Fruit fly (Drosophila melanogaster) whole organism, embryonic: Measurements from ENCODE around the gene CG3339.

Experiments used
- Aef1 ChIP-seq: fragments of 200-800 bp; sonication (Bioruptor generic); IDR thresholded peaks from 3 replicates; pipeline ENCODE4 v1.3.6; 2022; ENCODE audit warnings: missing biosample characterization, missing genetic modification characterization
- CG10321 ChIP-seq: fragments of 200-800 bp; sonication (Bioruptor generic); IDR thresholded peaks from 2 replicates; pipeline ENCODE4 v1.3.6; 2022; ENCODE audit warnings: missing biosample characterization, missing genetic modification characterization
- CG10654 ChIP-seq: fragments of 200-800 bp; sonication (Bioruptor generic); optimal IDR thresholded peaks from 2 replicates; lab custom pipeline; 2016; ENCODE audit warnings: missing biosample characterization, missing genetic modification characterization
- CG11093 ChIP-seq: fragments of 200-800 bp; sonication (Bioruptor generic); IDR thresholded peaks from 3 replicates; pipeline ENCODE4 v1.3.6; 2022; ENCODE audit warnings: missing biosample characterization, missing genetic modification characterization
- CG12155 ChIP-seq: fragments of 200-800 bp; sonication (Bioruptor generic); optimal IDR thresholded peaks from 3 replicates; lab custom pipeline; 2016; ENCODE audit warnings: missing biosample characterization, missing genetic modification characterization
- CG13123 ChIP-seq: fragments of 200-800 bp; sonication (Bioruptor generic); optimal IDR thresholded peaks from 2 replicates; lab custom pipeline; 2016; ENCODE audit warnings: missing biosample characterization, missing genetic modification characterization
- CG16815 ChIP-seq: fragments of 200-800 bp; sonication (Bioruptor generic); optimal IDR thresholded peaks from 3 replicates; lab custom pipeline; 2017; ENCODE audit warnings: missing biosample characterization, mild to moderate bottlenecking, missing genetic modification characterization
- CG18262 ChIP-seq: fragments of 200-800 bp; optimal IDR thresholded peaks from 3 replicates; lab custom pipeline; 2019; ENCODE audit warnings: missing biosample characterization, mild to moderate bottlenecking, missing genetic modification characterization, moderate library complexity
- CG31388 ChIP-seq: fragments of 200-800 bp; sonication (Bioruptor generic); optimal IDR thresholded peaks from 2 replicates; lab custom pipeline; 2016; ENCODE audit warnings: missing biosample characterization, missing genetic modification characterization
- CG31441 ChIP-seq: fragments of 200-800 bp; sonication (Bioruptor generic); IDR thresholded peaks from 2 replicates; pipeline ENCODE4 v1.3.6; 2022; ENCODE audit warnings: missing biosample characterization, missing genetic modification characterization
- CG5245 ChIP-seq: fragments of 200-800 bp; sonication (Bioruptor generic); optimal IDR thresholded peaks from 3 replicates; lab custom pipeline; 2016; ENCODE audit warnings: missing biosample characterization, missing genetic modification characterization
- CG6765 ChIP-seq: fragments of 200-800 bp; sonication (Bioruptor generic); optimal IDR thresholded peaks from 3 replicates; lab custom pipeline; 2017; ENCODE audit warnings: missing biosample characterization, mild to moderate bottlenecking, missing genetic modification characterization
- CG8290 ChIP-seq, 3 experiments: fragments of 200-800 bp; sonication (Bioruptor generic); optimal IDR thresholded peaks; 2 replicates each; lab custom pipeline; 2016 to 2019; ENCODE audit warnings: missing biosample characterization in 3 of 3, missing genetic modification characterization in 3 of 3, mild to moderate bottlenecking in 2 of 3, moderate library complexity in 1 of 3
- CG8924 ChIP-seq: fragments of 200-800 bp; optimal IDR thresholded peaks from 3 replicates; lab custom pipeline; 2019; ENCODE audit warnings: missing biosample characterization, mild to moderate bottlenecking, missing genetic modification characterization, moderate library complexity
- CG9817 ChIP-seq: fragments of 200-800 bp; sonication (Bioruptor generic); optimal IDR thresholded peaks from 2 replicates; lab custom pipeline; 2018; ENCODE audit warnings: missing biosample characterization, mild to moderate bottlenecking, missing genetic modification characterization, moderate library complexity
- CTCF ChIP-seq: fragments of 200-800 bp; sonication (Bioruptor generic); optimal IDR thresholded peaks from 2 replicates; lab custom pipeline; 2017; ENCODE audit warnings: missing biosample characterization, mild to moderate bottlenecking, missing genetic modification characterization, moderate library complexity
- D19B ChIP-seq: fragments of 200-800 bp; sonication (Bioruptor generic); optimal IDR thresholded peaks from 2 replicates; lab custom pipeline; 2017; ENCODE audit warnings: missing biosample characterization, mild to moderate bottlenecking, missing genetic modification characterization
- Dll ChIP-seq: fragments of 200-800 bp; sonication (Bioruptor generic); IDR thresholded peaks from 4 replicates; pipeline ENCODE4 v1.3.6; 2022; ENCODE audit warnings: missing biosample characterization, missing genetic modification characterization; ENCODE audit not compliant: partially characterized antibody
- Hr3 ChIP-seq: fragments of 200-800 bp; sonication (Bioruptor generic); optimal IDR thresholded peaks from 3 replicates; lab custom pipeline; 2016; ENCODE audit warnings: missing biosample characterization, missing genetic modification characterization
- Lhr ChIP-seq: fragments of 200-800 bp; sonication (Bioruptor generic); optimal IDR thresholded peaks from 3 replicates; lab custom pipeline; 2017; ENCODE audit warnings: mild to moderate bottlenecking, missing biosample characterization, missing genetic modification reagents, missing genetic modification characterization
- MTF-1 ChIP-seq: fragments of 200-800 bp; sonication (Bioruptor generic); optimal IDR thresholded peaks from 2 replicates; lab custom pipeline; 2018; ENCODE audit warnings: missing biosample characterization, mild to moderate bottlenecking, missing genetic modification characterization, borderline replicate concordance
- NFAT ChIP-seq: fragments of 200-800 bp; sonication (Bioruptor generic); IDR thresholded peaks from 2 replicates; pipeline ENCODE4 v1.3.6; 2022; ENCODE audit warnings: missing biosample characterization, missing genetic modification characterization
- Oli ChIP-seq: fragments of 200-800 bp; sonication (Bioruptor generic); optimal IDR thresholded peaks from 2 replicates; lab custom pipeline; 2018; ENCODE audit warnings: missing biosample characterization, mild to moderate bottlenecking, missing genetic modification characterization, moderate library complexity
- Sry-β ChIP-seq: fragments of 200-800 bp; sonication (Bioruptor generic); optimal IDR thresholded peaks from 2 replicates; lab custom pipeline; 2018; ENCODE audit warnings: missing biosample characterization, mild to moderate bottlenecking, missing genetic modification characterization, moderate library complexity
- ara ChIP-seq: fragments of 200-800 bp; sonication (Bioruptor generic); IDR thresholded peaks from 2 replicates; pipeline ENCODE4 v1.3.6; 2022; ENCODE audit warnings: missing biosample characterization, missing genetic modification characterization
- bcd ChIP-seq: fragments of 200-800 bp; sonication (Bioruptor generic); optimal IDR thresholded peaks from 2 replicates; lab custom pipeline; 2017; ENCODE audit warnings: missing biosample characterization, mild to moderate bottlenecking, missing genetic modification characterization
- br ChIP-seq: fragments of >200 bp; optimal IDR thresholded peaks from 2 replicates; lab custom pipeline; 2017
- caup ChIP-seq: fragments of 200-800 bp; sonication (Bioruptor generic); optimal IDR thresholded peaks from 3 replicates; lab custom pipeline; 2017; ENCODE audit warnings: missing biosample characterization, mild to moderate bottlenecking, missing genetic modification characterization, moderate library complexity; ENCODE audit not compliant: severe bottlenecking
- crc ChIP-seq: fragments of 200-800 bp; sonication (Bioruptor generic); optimal IDR thresholded peaks from 2 replicates; lab custom pipeline; 2016; ENCODE audit warnings: missing biosample characterization, missing genetic modification characterization
- disco-r ChIP-seq: fragments of 200-800 bp; sonication (Bioruptor generic); optimal IDR thresholded peaks from 2 replicates; lab custom pipeline; 2016; ENCODE audit warnings: missing biosample characterization, missing genetic modification characterization
- eyg ChIP-seq: fragments of 200-800 bp; sonication (Bioruptor generic); optimal IDR thresholded peaks from 3 replicates; lab custom pipeline; 2016; ENCODE audit warnings: missing biosample characterization, missing genetic modification characterization
- fd64A ChIP-seq: fragments of 200-800 bp; sonication (Bioruptor generic); optimal IDR thresholded peaks from 3 replicates; lab custom pipeline; 2018; ENCODE audit warnings: missing biosample characterization, mild to moderate bottlenecking, missing genetic modification characterization
- fd96Cb ChIP-seq: fragments of 200-800 bp; sonication (Bioruptor generic); optimal IDR thresholded peaks from 2 replicates; lab custom pipeline; 2018; ENCODE audit warnings: missing biosample characterization, mild to moderate bottlenecking, missing genetic modification characterization, moderate library complexity
- fu2 ChIP-seq: fragments of 200-800 bp; sonication (Bioruptor generic); optimal IDR thresholded peaks from 2 replicates; lab custom pipeline; 2016; ENCODE audit warnings: missing biosample characterization, missing genetic modification characterization
- gt ChIP-seq: fragments of 200-800 bp; sonication (Bioruptor generic); IDR thresholded peaks from 2 replicates; pipeline ENCODE4 v1.3.6; 2022; ENCODE audit warnings: missing biosample characterization, missing genetic modification characterization
- hkb ChIP-seq, 2 experiments: fragments of 200-800 bp in 1 of 2; fragments of >200 bp in 1 of 2; sonication (Bioruptor generic) in 1 of 2; IDR thresholded peaks in 1 of 2; optimal IDR thresholded peaks in 1 of 2; 2 replicates each; pipeline versions ENCODE4 v1.3.6 to Lab custom; 2017 to 2022; ENCODE audit warnings: missing biosample characterization in 1 of 2, missing genetic modification characterization in 1 of 2
- jing ChIP-seq: fragments of 200-800 bp; sonication (Bioruptor generic); optimal IDR thresholded peaks from 2 replicates; lab custom pipeline; 2018; ENCODE audit warnings: missing biosample characterization, mild to moderate bottlenecking, missing genetic modification characterization
- lola ChIP-seq, 3 experiments: fragments of >200 bp in 2 of 3; fragments of 200-800 bp in 1 of 3; sonication (Bioruptor generic) in 1 of 3; optimal IDR thresholded peaks; 2 replicates each; lab custom pipeline; 2017 to 2019; ENCODE audit warnings: missing biosample characterization in 3 of 3, missing genetic modification characterization in 3 of 3, mild to moderate bottlenecking in 1 of 3, moderate library complexity in 1 of 3
- nau ChIP-seq: fragments of 200-800 bp; sonication (Bioruptor generic); optimal IDR thresholded peaks from 3 replicates; lab custom pipeline; 2017; ENCODE audit warnings: missing biosample characterization, mild to moderate bottlenecking, missing genetic modification characterization, missing genetic modification reagents
- pho ChIP-seq: fragments of 200-800 bp; sonication (Bioruptor generic); optimal IDR thresholded peaks from 2 replicates; lab custom pipeline; 2016; ENCODE audit warnings: missing biosample characterization, missing genetic modification characterization
- phol ChIP-seq: fragments of 200-800 bp; sonication (Bioruptor generic); optimal IDR thresholded peaks from 3 replicates; lab custom pipeline; 2018; ENCODE audit warnings: missing biosample characterization, mild to moderate bottlenecking, missing genetic modification characterization, moderate library complexity
- psq ChIP-seq: fragments of 200-800 bp; sonication (Bioruptor generic); optimal IDR thresholded peaks from 2 replicates; lab custom pipeline; 2017; ENCODE audit warnings: missing biosample characterization, missing genetic modification characterization
- schlank ChIP-seq: fragments of 200-800 bp; sonication (Bioruptor generic); optimal IDR thresholded peaks from 2 replicates; lab custom pipeline; 2018; ENCODE audit warnings: missing biosample characterization, mild to moderate bottlenecking, missing genetic modification characterization
- sens-2 ChIP-seq: fragments of 200-800 bp; sonication (Bioruptor generic); IDR thresholded peaks from 2 replicates; pipeline ENCODE4 v1.3.6; 2022; ENCODE audit warnings: missing biosample characterization, missing genetic modification characterization
- slp2 ChIP-seq: fragments of 200-800 bp; sonication (Bioruptor generic); optimal IDR thresholded peaks from 2 replicates; lab custom pipeline; 2016; ENCODE audit warnings: missing biosample characterization, missing genetic modification characterization
- sug ChIP-seq: fragments of 200-800 bp; optimal IDR thresholded peaks from 2 replicates; lab custom pipeline; 2019; ENCODE audit warnings: missing biosample characterization, mild to moderate bottlenecking, missing genetic modification characterization, moderate library complexity
- tna ChIP-seq: fragments of 200-800 bp; sonication (Bioruptor generic); IDR thresholded peaks from 2 replicates; pipeline ENCODE4 v1.3.6; 2022; ENCODE audit warnings: missing biosample characterization, missing genetic modification characterization; ENCODE audit not compliant: partially characterized antibody
- twi ChIP-seq: fragments of 200-800 bp; optimal IDR thresholded peaks from 2 replicates; lab custom pipeline; 2019; ENCODE audit warnings: missing biosample characterization, mild to moderate bottlenecking, missing genetic modification characterization, moderate library complexity
- wdn ChIP-seq: fragments of 200-800 bp; sonication (Bioruptor generic); IDR thresholded peaks from 2 replicates; pipeline ENCODE4 v1.3.6; 2022; ENCODE audit warnings: missing biosample characterization, missing genetic modification characterization

Gene CG3339

dm6 chr3R:27263434-27264215 lies 58.5 kb downstream of the CG3339 start, which contains the start of gene woc (continued):
- TF ChIP-seq Hr3 (GFP tag; lab: Kevin White, UChicago) (peak; percentile 38), Oli (no peak), CG31388 (no peak), Dll (peak; percentile 78), pho (GFP tag; lab: Kevin White, UChicago) (peak; percentile 61), CG9817 (tag; lab: Kevin White, UChicago) (no peak), phol (tag; lab: Kevin White, UChicago) (peak; percentile 97), gt (no peak), tna (GFP tag; lab: Robert Waterston, UW) (peak; percentile 88), CG5245 (GFP tag; lab: Kevin White, UChicago) (no peak), CG6765 (GFP tag; lab: Kevin White, UChicago) (peak; percentile 37), CTCF (GFP tag; lab: Kevin White, UChicago) (peak; percentile 30), caup (peak; percentile 8), br (lab: Kevin White, UChicago) (no peak), psq (GFP tag; lab: Kevin White, UChicago) (no peak), CG12155 (GFP tag; lab: Kevin White, UChicago) (no peak), CG8290 (GFP tag; optimal IDR thresholded peaks at IDR 0.05; lab: Kevin White, UChicago) (no peak), CG8290 (tag; optimal IDR thresholded peaks at IDR 0.05; lab: Kevin White, UChicago) (no peak), fd96Cb (no peak), twi (tag; lab: Kevin White, UChicago) (no peak), fu2 (GFP tag; lab: Kevin White, UChicago) (peak; percentile 81), ara (no peak), bcd (GFP tag; lab: Kevin White, UChicago) (peak; percentile 54), fd64A (GFP tag; lab: Kevin White, UChicago) (no peak), crc (peak; percentile 25), MTF-1 (no peak), slp2 (GFP tag; lab: Kevin White, UChicago) (peak; percentile 32), sug (tag; lab: Kevin White, UChicago) (no peak), jing (GFP tag; lab: Kevin White, UChicago) (no peak), wdn (GFP tag; lab: Robert Waterston, UW) (peak; percentile 69), sens-2 (GFP tag; lab: Robert Waterston, UW) (no peak), CG8924 (peak; percentile 51), Lhr (no peak), CG10654 (GFP tag; lab: Kevin White, UChicago) (peak; percentile 32), schlank (tag; lab: Kevin White, UChicago) (no peak), CG11093 (GFP tag; lab: Robert Waterston, UW) (0 out of 3 replicates have a peak, but pooled peaks have one; percentile 21), D19B (GFP tag; lab: Kevin White, UChicago) (no peak), Aef1 (GFP tag; lab: Robert Waterston, UW) (peak; percentile 57; the same call in 2 of the 3 replicates), Sry-β (GFP tag; lab: Kevin White, UChicago) (no peak), CG13123 (GFP tag; lab: Kevin White, UChicago) (no peak), CG10321 (GFP tag; lab: Robert Waterston, UW) (no peak), disco-r (peak; percentile 4), eyg (peak; percentile 58), lola (GFP tag; optimal IDR thresholded peaks at IDR 0.05; lab: Kevin White, UChicago) (peak in 1 of 3 experiments; percentile 5), CG18262 (tag; lab: Kevin White, UChicago) (peak; percentile 33), CG16815 (GFP tag; lab: Kevin White, UChicago) (peak; percentile 51), CG31441 (GFP tag; lab: Robert Waterston, UW) (no peak), hkb (optimal IDR thresholded peaks at IDR 0.05; lab: Kevin White, UChicago) (peak; percentile 24), hkb (GFP tag; IDR thresholded peaks at IDR 0.05; lab: Robert Waterston, UW) (peak; percentile 50; the same call in 1 of the 2 replicates), NFAT (GFP tag; lab: Robert Waterston, UW) (peak; percentile 55; the same call in 1 of the 2 replicates), nau (GFP tag; lab: Kevin White, UChicago) (no peak)
